Fruit fly (Drosophila melanogaster) whole organism, embryonic: ENCODE data around the gene CG2747.

Source experiments
- Antp ChIP-seq: fragments of 200-800 bp; sonication (Bioruptor generic); optimal IDR thresholded peaks from 3 replicates; lab custom pipeline; 2016; ENCODE audit warnings: missing biosample characterization, missing genetic modification characterization
- Blimp-1 ChIP-seq: fragments of 200-800 bp; sonication (Bioruptor generic); optimal IDR thresholded peaks from 3 replicates; lab custom pipeline; 2018; ENCODE audit warnings: missing biosample characterization, missing genetic modification characterization, mild to moderate bottlenecking, moderate library complexity, missing genetic modification reagents
- CG1024 ChIP-seq: fragments of 200-800 bp; sonication (Bioruptor generic); IDR thresholded peaks from 2 replicates; pipeline ENCODE4 v1.3.6; 2022; ENCODE audit warnings: missing biosample characterization, missing genetic modification characterization
- CG10267 ChIP-seq: fragments of 200-800 bp; sonication (Bioruptor generic); optimal IDR thresholded peaks from 2 replicates; lab custom pipeline; 2018; ENCODE audit warnings: missing biosample characterization, mild to moderate bottlenecking, missing genetic modification characterization, moderate library complexity
- CG11560 ChIP-seq: fragments of 200-800 bp; sonication (Bioruptor generic); IDR thresholded peaks from 3 replicates; pipeline ENCODE4 v1.3.6; 2022; ENCODE audit warnings: missing biosample characterization, missing genetic modification characterization
- CG12744 ChIP-seq: fragments of 200-800 bp; sonication (Bioruptor generic); optimal IDR thresholded peaks from 2 replicates; lab custom pipeline; 2016; ENCODE audit warnings: missing biosample characterization, missing genetic modification characterization
- CG13287 ChIP-seq: fragments of 200-800 bp; sonication (Bioruptor generic); IDR thresholded peaks from 2 replicates; pipeline ENCODE4 v1.3.6; 2022; ENCODE audit warnings: missing biosample characterization, missing genetic modification characterization; ENCODE audit not compliant: partially characterized antibody
- CG15073 ChIP-seq: fragments of 200-800 bp; sonication (Bioruptor generic); optimal IDR thresholded peaks from 2 replicates; lab custom pipeline; 2016; ENCODE audit warnings: missing biosample characterization, missing genetic modification characterization
- CG15601 ChIP-seq: fragments of 200-800 bp; sonication (Bioruptor generic); optimal IDR thresholded peaks from 3 replicates; lab custom pipeline; 2019; ENCODE audit warnings: missing biosample characterization, mild to moderate bottlenecking, missing genetic modification characterization, moderate library complexity
- CG17612 ChIP-seq: fragments of 200-800 bp; sonication (Bioruptor generic); IDR thresholded peaks from 2 replicates; pipeline ENCODE4 v1.3.6; 2022; ENCODE audit warnings: missing biosample characterization, missing genetic modification characterization
- CG2120 ChIP-seq: fragments of 200-800 bp; sonication (Bioruptor generic); optimal IDR thresholded peaks from 3 replicates; lab custom pipeline; 2016; ENCODE audit warnings: missing biosample characterization, missing genetic modification characterization
- CG2129 ChIP-seq: fragments of 200-800 bp; sonication (Bioruptor generic); IDR thresholded peaks from 2 replicates; pipeline ENCODE4 v1.3.6; 2022; ENCODE audit warnings: missing biosample characterization, missing genetic modification characterization; ENCODE audit not compliant: partially characterized antibody
- CG2712 ChIP-seq: fragments of 200-800 bp; optimal IDR thresholded peaks from 3 replicates; lab custom pipeline; 2019; ENCODE audit warnings: missing biosample characterization, mild to moderate bottlenecking, missing genetic modification characterization, moderate library complexity
- CG31441 ChIP-seq: fragments of 200-800 bp; sonication (Bioruptor generic); IDR thresholded peaks from 2 replicates; pipeline ENCODE4 v1.3.6; 2022; ENCODE audit warnings: missing biosample characterization, missing genetic modification characterization
- CG43689 ChIP-seq: fragments of 200-800 bp; sonication (Bioruptor generic); IDR thresholded peaks from 2 replicates; pipeline ENCODE4 v1.3.6; 2022; ENCODE audit warnings: missing biosample characterization, missing genetic modification characterization
- CG4854 ChIP-seq: fragments of 200-800 bp; sonication (Bioruptor generic); optimal IDR thresholded peaks from 2 replicates; lab custom pipeline; 2016; ENCODE audit warnings: missing biosample characterization, missing genetic modification characterization, inconsistent platforms
- CG5953 ChIP-seq: fragments of 200-800 bp; sonication (Bioruptor generic); IDR thresholded peaks from 2 replicates; pipeline ENCODE4 v1.3.6; 2022; ENCODE audit warnings: missing biosample characterization, missing genetic modification characterization
- CG7556 ChIP-seq: fragments of 200-800 bp; sonication (Bioruptor generic); optimal IDR thresholded peaks from 2 replicates; lab custom pipeline; 2017; ENCODE audit warnings: missing biosample characterization, mild to moderate bottlenecking, missing genetic modification characterization
- CG8359 ChIP-seq: fragments of 200-800 bp; sonication (Bioruptor generic); optimal IDR thresholded peaks from 2 replicates; lab custom pipeline; 2017; ENCODE audit warnings: missing biosample characterization, mild to moderate bottlenecking, missing genetic modification characterization, borderline replicate concordance
- CG9609 ChIP-seq: fragments of 200-800 bp; sonication (Bioruptor generic); optimal IDR thresholded peaks from 3 replicates; lab custom pipeline; 2016; ENCODE audit warnings: missing biosample characterization, missing genetic modification characterization
- Dbx ChIP-seq: fragments of 200-800 bp; sonication (Bioruptor generic); IDR thresholded peaks from 3 replicates; pipeline ENCODE4 v1.3.6; 2022; ENCODE audit warnings: missing biosample characterization, missing genetic modification characterization
- Dip2 ChIP-seq: fragments of 200-800 bp; sonication (Bioruptor generic); IDR thresholded peaks from 2 replicates; pipeline ENCODE4 v1.3.6; 2022; ENCODE audit warnings: missing biosample characterization, missing genetic modification characterization
- Elba2 ChIP-seq: fragments of 200-800 bp; sonication (Bioruptor generic); optimal IDR thresholded peaks from 3 replicates; lab custom pipeline; 2016; ENCODE audit warnings: missing biosample characterization, missing genetic modification characterization
- HLHmδ ChIP-seq: fragments of 200-800 bp; sonication (Bioruptor generic); optimal IDR thresholded peaks from 2 replicates; lab custom pipeline; 2018; ENCODE audit warnings: missing biosample characterization, mild to moderate bottlenecking, missing genetic modification characterization, moderate library complexity
- Hr51 ChIP-seq, 2 experiments: fragments of 200-800 bp; sonication (Bioruptor generic); optimal IDR thresholded peaks; 2 replicates in 1 of 2; 3 replicates in 1 of 2; lab custom pipeline; 2016 to 2018; ENCODE audit warnings: missing biosample characterization in 2 of 2, missing genetic modification characterization in 2 of 2, mild to moderate bottlenecking in 1 of 2, moderate library complexity in 1 of 2
- Kr ChIP-seq: fragments of 200-800 bp; sonication (Bioruptor generic); optimal IDR thresholded peaks from 2 replicates; lab custom pipeline; 2017; ENCODE audit warnings: missing biosample characterization, mild to moderate bottlenecking, missing genetic modification characterization
- Meics ChIP-seq: fragments of 200-800 bp; sonication (Bioruptor generic); optimal IDR thresholded peaks from 2 replicates; lab custom pipeline; 2017; ENCODE audit warnings: missing biosample characterization, mild to moderate bottlenecking, missing genetic modification characterization
- NK7.1 ChIP-seq: fragments of 200-800 bp; sonication (Bioruptor generic); optimal IDR thresholded peaks from 3 replicates; lab custom pipeline; 2016; ENCODE audit warnings: missing biosample characterization, missing genetic modification characterization
- Opbp ChIP-seq: fragments of 200-800 bp; sonication (Bioruptor generic); IDR thresholded peaks from 3 replicates; pipeline ENCODE4 v1.3.6; 2022; ENCODE audit warnings: missing biosample characterization, missing genetic modification characterization; ENCODE audit not compliant: partially characterized antibody
- Sry-β ChIP-seq: fragments of 200-800 bp; sonication (Bioruptor generic); optimal IDR thresholded peaks from 2 replicates; lab custom pipeline; 2018; ENCODE audit warnings: missing biosample characterization, mild to moderate bottlenecking, missing genetic modification characterization, moderate library complexity
- abd-A ChIP-seq: fragments of 200-800 bp; sonication (Bioruptor generic); optimal IDR thresholded peaks from 3 replicates; lab custom pipeline; 2019; ENCODE audit warnings: missing biosample characterization, mild to moderate bottlenecking, missing genetic modification characterization, moderate library complexity
- ac ChIP-seq: fragments of 200-800 bp; sonication (Bioruptor generic); optimal IDR thresholded peaks from 3 replicates; lab custom pipeline; 2017; ENCODE audit warnings: missing biosample characterization, mild to moderate bottlenecking, missing genetic modification characterization
- bigmax ChIP-seq: fragments of 200-800 bp; sonication (Bioruptor generic); optimal IDR thresholded peaks from 2 replicates; lab custom pipeline; 2018; ENCODE audit warnings: missing biosample characterization, mild to moderate bottlenecking, missing genetic modification characterization
- caup ChIP-seq: fragments of 200-800 bp; sonication (Bioruptor generic); optimal IDR thresholded peaks from 3 replicates; lab custom pipeline; 2017; ENCODE audit warnings: missing biosample characterization, mild to moderate bottlenecking, missing genetic modification characterization, moderate library complexity; ENCODE audit not compliant: severe bottlenecking
- chn ChIP-seq: fragments of 200-800 bp; sonication (Bioruptor generic); optimal IDR thresholded peaks from 2 replicates; lab custom pipeline; 2016; ENCODE audit warnings: missing biosample characterization, missing genetic modification characterization
- dimm ChIP-seq: fragments of 200-800 bp; sonication (Bioruptor generic); IDR thresholded peaks from 2 replicates; pipeline ENCODE4 v1.3.6; 2022; ENCODE audit warnings: missing biosample characterization, missing genetic modification characterization
- exex ChIP-seq: fragments of 200-800 bp; sonication (Bioruptor generic); optimal IDR thresholded peaks from 4 replicates; lab custom pipeline; 2018; ENCODE audit warnings: missing biosample characterization, mild to moderate bottlenecking, missing genetic modification characterization, moderate library complexity
- fd64A ChIP-seq: fragments of 200-800 bp; sonication (Bioruptor generic); optimal IDR thresholded peaks from 3 replicates; lab custom pipeline; 2018; ENCODE audit warnings: missing biosample characterization, mild to moderate bottlenecking, missing genetic modification characterization
- lov ChIP-seq, 2 experiments: fragments of 200-800 bp in 1 of 2; fragments of >200 bp in 1 of 2; sonication (Bioruptor generic) in 1 of 2; IDR thresholded peaks in 1 of 2; optimal IDR thresholded peaks in 1 of 2; 2 replicates in 1 of 2; 3 replicates in 1 of 2; pipeline versions ENCODE4 v1.3.6 to Lab custom; 2017 to 2022; ENCODE audit warnings: missing biosample characterization in 1 of 2, missing genetic modification characterization in 1 of 2
- odd ChIP-seq: fragments of 200-800 bp; sonication (Bioruptor generic); optimal IDR thresholded peaks from 2 replicates; lab custom pipeline; 2017; ENCODE audit warnings: missing biosample characterization, mild to moderate bottlenecking, missing genetic modification characterization
- otp ChIP-seq: fragments of 200-800 bp; sonication (Bioruptor generic); IDR thresholded peaks from 3 replicates; pipeline ENCODE4, ENCODE4 v1.3.6; 2022; ENCODE audit warnings: missing biosample characterization, missing genetic modification characterization
- phol ChIP-seq: fragments of 200-800 bp; sonication (Bioruptor generic); optimal IDR thresholded peaks from 3 replicates; lab custom pipeline; 2018; ENCODE audit warnings: missing biosample characterization, mild to moderate bottlenecking, missing genetic modification characterization, moderate library complexity
- pnt ChIP-seq: fragments of 200-800 bp; sonication (Bioruptor generic); optimal IDR thresholded peaks from 3 replicates; lab custom pipeline; 2016; ENCODE audit warnings: missing biosample characterization, missing genetic modification characterization
- sens ChIP-seq: fragments of 200-800 bp; sonication (Bioruptor generic); peaks from one replicate; lab custom pipeline; 2016; ENCODE audit warnings: missing biosample characterization, missing genetic modification characterization
- sim ChIP-seq: fragments of 200-800 bp; sonication (Bioruptor generic); IDR thresholded peaks from 2 replicates; pipeline ENCODE4 v1.3.6; 2022; ENCODE audit warnings: missing biosample characterization, missing genetic modification characterization
- sug ChIP-seq: fragments of 200-800 bp; optimal IDR thresholded peaks from 2 replicates; lab custom pipeline; 2019; ENCODE audit warnings: missing biosample characterization, mild to moderate bottlenecking, missing genetic modification characterization, moderate library complexity
- trh ChIP-seq: fragments of 200-800 bp; sonication (Bioruptor generic); optimal IDR thresholded peaks from 2 replicates; lab custom pipeline; 2016; ENCODE audit warnings: missing biosample characterization, missing genetic modification characterization
- unpg ChIP-seq: fragments of 200-800 bp; sonication (Bioruptor generic); optimal IDR thresholded peaks from 3 replicates; lab custom pipeline; 2018; ENCODE audit warnings: missing biosample characterization, mild to moderate bottlenecking, missing genetic modification characterization, moderate library complexity
- wdn ChIP-seq: fragments of 200-800 bp; sonication (Bioruptor generic); IDR thresholded peaks from 2 replicates; pipeline ENCODE4 v1.3.6; 2022; ENCODE audit warnings: missing biosample characterization, missing genetic modification characterization

The CG2747 gene

DNA sequence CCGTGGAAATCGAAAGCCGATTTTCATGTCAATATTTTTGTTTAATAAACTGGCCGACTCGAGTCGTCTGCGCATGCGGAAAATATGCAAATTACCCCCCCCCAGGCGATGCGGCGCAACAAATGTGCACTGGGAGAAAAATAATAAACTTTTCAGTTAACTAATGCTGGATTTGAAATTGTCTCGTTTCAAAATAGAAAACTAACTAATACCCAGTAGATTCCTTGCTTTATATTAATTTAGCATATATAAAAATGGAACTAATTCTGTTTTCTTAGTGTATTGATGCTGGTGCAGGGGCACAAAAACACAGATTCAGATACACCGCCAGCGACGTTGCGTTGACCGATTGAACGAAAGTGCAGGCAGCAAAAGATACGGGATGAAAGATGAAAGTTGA lies 7.3 kb upstream of the CG2747 start (continued):
- TF ChIP-seq CG15601 (tag; lab: Kevin White, UChicago) (no peak), abd-A (tag; lab: Kevin White, UChicago) (no peak), caup (no peak), CG31441 (peak; percentile 41; the same call in 1 of the 2 replicates), NK7.1 (GFP tag; lab: Kevin White, UChicago) (no peak), Blimp-1 (GFP tag; lab: Kevin White, UChicago) (peak; percentile 77), CG12744 (GFP tag; lab: Kevin White, UChicago) (no peak), CG2712 (tag; lab: Kevin White, UChicago) (peak; percentile 57), ac (GFP tag; lab: Kevin White, UChicago) (no peak), Sry-β (GFP tag; lab: Kevin White, UChicago) (no peak), CG13287 (GFP tag; lab: Robert Waterston, UW) (no peak), Elba2 (GFP tag; lab: Kevin White, UChicago) (no peak), CG11560 (no peak), Hr51 (GFP tag; optimal IDR thresholded peaks at IDR 0.05; lab: Kevin White, UChicago) (no peak), CG4854 (GFP tag; lab: Kevin White, UChicago) (no peak)

dm6 chr3R:8032923-8033478 lies 2.4 kb upstream of the CG2747 start, which contains the start of the genes CG11035 and unc-45:
Gene CG11035 (minus strand): TSS chr3R:8033009.
Gene unc-45 (plus strand): TSS chr3R:8033301.
- TF ChIP-seq trh (GFP tag; lab: Kevin White, UChicago): no peak
- TF ChIP-seq Kr (GFP tag; lab: Kevin White, UChicago): no peak
- TF ChIP-seq sens (GFP tag; lab: Kevin White, UChicago): peak; percentile 87
- no peak for TF ChIP-seq CG8359 (GFP tag; lab: Kevin White, UChicago)
- TF ChIP-seq Meics (GFP tag; lab: Kevin White, UChicago): no peak
- TF ChIP-seq HLHmδ (GFP tag; lab: Kevin White, UChicago): no peak
- TF ChIP-seq chn (GFP tag; lab: Kevin White, UChicago): no peak
- no peak for TF ChIP-seq Dip2
- no peak for TF ChIP-seq CG17612 (GFP tag; lab: Robert Waterston, UW)
- TF ChIP-seq odd: no peak
- peak; percentile 27 for TF ChIP-seq unpg (GFP tag; lab: Kevin White, UChicago)
- TF ChIP-seq CG5953: no peak
- TF ChIP-seq sug (tag; lab: Kevin White, UChicago): peak; percentile 62
- TF ChIP-seq pnt (GFP tag; lab: Kevin White, UChicago): no peak
- no peak for TF ChIP-seq lov (optimal IDR thresholded peaks at IDR 0.05; lab: Kevin White, UChicago)
- TF ChIP-seq lov (GFP tag; IDR thresholded peaks at IDR 0.05; lab: Robert Waterston, UW): no peak
- no peak for TF ChIP-seq CG9609 (GFP tag; lab: Kevin White, UChicago)
- TF ChIP-seq Dbx (GFP tag; lab: Robert Waterston, UW): peak; percentile 41; the same call in 1 of the 3 replicates
- no peak for TF ChIP-seq bigmax
- TF ChIP-seq wdn (GFP tag; lab: Robert Waterston, UW): no peak
- TF ChIP-seq Blimp-1 (GFP tag; lab: Kevin White, UChicago): peak; percentile 43
- no peak for TF ChIP-seq fd64A
- TF ChIP-seq Opbp (GFP tag; lab: Robert Waterston, UW): peak; percentile 58; the same call in 2 of the 3 replicates
- peak; percentile 49 for TF ChIP-seq CG10267 (tag; lab: Kevin White, UChicago)
- TF ChIP-seq otp (GFP tag; lab: Robert Waterston, UW): no peak
- TF ChIP-seq CG15073 (GFP tag; lab: Kevin White, UChicago): no peak
- TF ChIP-seq CG2120: peak; percentile 59
- TF ChIP-seq exex (tag; lab: Kevin White, UChicago): no peak
- no peak for TF ChIP-seq dimm
- TF ChIP-seq sim (GFP tag; lab: Robert Waterston, UW): no peak
- TF ChIP-seq CG7556 (GFP tag; lab: Kevin White, UChicago): peak; percentile 7
- no peak for TF ChIP-seq CG43689 (GFP tag; lab: Robert Waterston, UW)
- TF ChIP-seq phol (tag; lab: Kevin White, UChicago): peak; percentile 71
- TF ChIP-seq Antp (GFP tag; lab: Kevin White, UChicago): no peak
- peak; percentile 45; the same call in 1 of the 2 replicates for TF ChIP-seq CG2129 (GFP tag; lab: Robert Waterston, UW)
- TF ChIP-seq CG1024 (GFP tag; lab: Robert Waterston, UW): no peak
